Fruit fly (Drosophila melanogaster): ENCODE data around the gene verm.

The verm gene

DNA sequence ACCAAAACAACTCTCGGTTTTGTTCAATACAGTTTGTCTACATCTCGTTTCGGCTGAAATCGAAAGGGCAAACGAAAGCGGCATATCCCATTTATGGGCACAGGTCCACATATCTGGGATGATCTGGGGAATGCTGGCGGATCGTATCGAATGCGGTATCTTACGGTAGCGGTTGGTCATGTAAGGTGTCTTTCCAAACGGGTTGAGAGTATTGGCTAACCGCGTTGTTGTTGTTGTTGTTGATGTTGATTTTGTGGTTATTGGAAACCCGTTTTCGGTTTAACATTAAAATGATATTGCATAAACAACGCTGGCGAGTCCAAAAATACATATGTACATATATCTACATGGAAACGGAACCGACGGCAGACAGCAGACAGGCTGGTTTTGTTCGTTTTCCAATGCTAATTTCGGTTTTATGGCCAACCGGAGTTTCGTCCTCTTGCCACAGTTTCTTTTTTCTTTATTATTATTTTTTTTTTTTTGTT is 860 bp downstream of the verm start (continued):
- peak; percentile 48 for TF ChIP-seq run (tag; optimal IDR thresholded peaks at IDR 0.05)
- TF ChIP-seq HLHmδ (GFP tag; optimal IDR thresholded peaks at IDR 0.05): peak; percentile 96
- peak; percentile 83 for TF ChIP-seq CG33557 (GFP tag; optimal IDR thresholded peaks at IDR 0.05)
- no peak for TF ChIP-seq CG1024 (GFP tag; IDR thresholded peaks at IDR 0.05)
- TF ChIP-seq mirr (GFP tag; optimal IDR thresholded peaks at IDR 0.05): peak; percentile 6
- TF ChIP-seq sim (GFP tag; IDR thresholded peaks at IDR 0.05): no peak
- no peak for TF ChIP-seq CG9215 (GFP tag; IDR thresholded peaks at IDR 0.05)
- TF ChIP-seq vvl (GFP tag; IDR thresholded peaks at IDR 0.05): peak; percentile 49; the same call in 1 of the 2 replicates
- peak; percentile 79 for TF ChIP-seq oc (tag; optimal IDR thresholded peaks at IDR 0.05)
- TF ChIP-seq CG12744 (GFP tag; optimal IDR thresholded peaks at IDR 0.05): no peak
- peak; percentile 16; the same call in 1 of the 3 replicates for TF ChIP-seq CG17361 (GFP tag; IDR thresholded peaks at IDR 0.05)
- TF ChIP-seq CG1233 (GFP tag; optimal IDR thresholded peaks at IDR 0.05): peak; percentile 11
- peak; percentile 26 for TF ChIP-seq CG15269 (tag; optimal IDR thresholded peaks at IDR 0.05)
- peak in 1 of 3 experiments; percentile 16 for TF ChIP-seq lola (GFP tag; optimal IDR thresholded peaks at IDR 0.05)
- no peak for TF ChIP-seq hkb (optimal IDR thresholded peaks at IDR 0.05)
- no peak for TF ChIP-seq hkb (GFP tag; IDR thresholded peaks at IDR 0.05)
- TF ChIP-seq fd64A (GFP tag; optimal IDR thresholded peaks at IDR 0.05): peak; percentile 46
- TF ChIP-seq vfl (GFP tag; optimal IDR thresholded peaks at IDR 0.05): no peak
- no peak for TF ChIP-seq tx (GFP tag; optimal IDR thresholded peaks at IDR 0.05)
- TF ChIP-seq Aef1 (GFP tag; IDR thresholded peaks at IDR 0.05): no peak
- TF ChIP-seq CG13123 (GFP tag; optimal IDR thresholded peaks at IDR 0.05): no peak
- no peak for TF ChIP-seq CG10979 (tag; optimal IDR thresholded peaks at IDR 0.05)
- TF ChIP-seq org-1 (GFP tag; optimal IDR thresholded peaks at IDR 0.05): no peak
- TF ChIP-seq CG2202 (tag; optimal IDR thresholded peaks at IDR 0.05): peak; percentile 57
- no peak for TF ChIP-seq danr (GFP tag; IDR thresholded peaks at IDR 0.05)
- no peak for TF ChIP-seq CG30020 (tag; optimal IDR thresholded peaks at IDR 0.05)
- peak in 1 of 2 experiments; percentile 50 for TF ChIP-seq bsh (GFP tag; optimal IDR thresholded peaks at IDR 0.05)
- TF ChIP-seq CG30431 (GFP tag; optimal IDR thresholded peaks at IDR 0.05): no peak
- TF ChIP-seq Oli (tag; optimal IDR thresholded peaks at IDR 0.05): no peak
- TF ChIP-seq D19A (tag; optimal IDR thresholded peaks at IDR 0.05): peak; percentile 45
- no peak for TF ChIP-seq CG11560 (tag; IDR thresholded peaks at IDR 0.05)
- TF ChIP-seq CG14710 (tag; optimal IDR thresholded peaks at IDR 0.05): peak; percentile 50
- no peak for TF ChIP-seq CG17568 (GFP tag; optimal IDR thresholded peaks at IDR 0.05)
- peak; percentile 29 for TF ChIP-seq CG18262 (tag; optimal IDR thresholded peaks at IDR 0.05)
- TF ChIP-seq Bgb (GFP tag; IDR thresholded peaks at IDR 0.05; ENCODE audit: partially characterized antibody): no peak
- no peak for TF ChIP-seq fd3F (GFP tag; optimal IDR thresholded peaks at IDR 0.05)
- no peak for TF ChIP-seq CG8478 (optimal IDR thresholded peaks at IDR 0.05)
- peak; percentile 82 for TF ChIP-seq grn (GFP tag; optimal IDR thresholded peaks at IDR 0.05)
- TF ChIP-seq CG10431 (GFP tag; optimal IDR thresholded peaks at IDR 0.05): peak; percentile 87
- no peak for TF ChIP-seq CG18619 (GFP tag; optimal IDR thresholded peaks at IDR 0.05)
- no peak for TF ChIP-seq CG32767 (GFP tag; IDR thresholded peaks at IDR 0.05)
- peak; percentile 58 for TF ChIP-seq ci (GFP tag; IDR thresholded peaks at IDR 0.05)
- peak; percentile 21 for TF ChIP-seq CG2712 (tag; optimal IDR thresholded peaks at IDR 0.05)
- 0 out of 4 replicates have a peak, but pooled peaks have one; percentile 69 for TF ChIP-seq chinmo (GFP tag; IDR thresholded peaks at IDR 0.05; ENCODE audit: partially characterized antibody)
- no peak for TF ChIP-seq D19B (GFP tag; optimal IDR thresholded peaks at IDR 0.05)
- TF ChIP-seq wek (GFP tag; optimal IDR thresholded peaks at IDR 0.05): peak; percentile 5
- no peak for TF ChIP-seq nmo (GFP tag; optimal IDR thresholded peaks at IDR 0.05)
- TF ChIP-seq B-H2 (GFP tag; optimal IDR thresholded peaks at IDR 0.05): peak; percentile 20
- no peak for TF ChIP-seq zen2 (GFP tag; IDR thresholded peaks at IDR 0.05; ENCODE audit: partially characterized antibody)
- TF ChIP-seq CG2875 (GFP tag; optimal IDR thresholded peaks at IDR 0.05): peak; percentile 27

All from whole organism, embryonic.